Fruit fly (Drosophila melanogaster): Measurements from ENCODE around the gene CG32277.

Gene CG32277

DNA sequence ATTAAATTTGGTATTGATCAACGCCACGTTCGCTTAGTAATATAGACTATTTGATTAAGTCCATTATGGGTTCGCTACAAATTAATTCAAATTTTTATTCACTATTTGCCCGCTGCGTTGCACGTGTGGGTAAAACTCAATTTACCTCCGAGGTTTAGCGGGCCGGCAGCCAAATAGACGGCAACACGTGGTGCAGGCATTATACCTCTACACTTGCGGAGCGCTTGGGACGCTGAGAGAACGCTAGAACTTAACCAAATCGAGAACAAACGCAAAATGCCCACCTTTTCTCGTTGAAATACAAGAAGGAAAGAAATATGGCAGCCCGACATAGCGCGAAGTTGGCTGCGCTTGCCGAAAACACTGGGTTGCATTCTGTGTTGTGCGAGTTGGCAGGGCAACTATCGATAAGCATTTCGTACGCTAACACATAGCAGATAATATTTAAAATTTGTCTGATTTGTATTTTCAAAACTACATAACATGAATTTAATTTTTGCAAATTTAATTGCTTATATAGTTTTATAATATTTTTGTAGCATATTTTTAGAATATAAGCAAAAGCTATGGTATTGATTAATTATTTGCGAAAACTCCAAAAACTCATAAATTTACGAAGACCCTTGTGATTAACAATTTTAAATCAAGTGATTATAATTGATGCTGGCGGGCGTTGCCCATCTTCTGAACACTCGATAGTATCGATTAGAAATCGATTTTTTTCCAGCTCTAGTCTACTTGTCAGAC lies 17.6 kb upstream of the CG32277 start, which contains the start of the genes RpL28 and eIF1:
Gene RpL28, minus strand, starts transcription at position 318 of the 747 bp plus-strand sequence.
Gene eIF1, plus strand, starts transcription at position 699 of the 747 bp plus-strand sequence.
- TF ChIP-seq Clk (GFP tag; optimal IDR thresholded peaks at IDR 0.05) (peak; percentile 90), pad (GFP tag; optimal IDR thresholded peaks at IDR 0.05) (peak; percentile 87), CG1620 (GFP tag; optimal IDR thresholded peaks at IDR 0.05) (peak; percentile 98), CG7101 (tag; optimal IDR thresholded peaks at IDR 0.05) (peak; percentile 96), bab1 (GFP tag; optimal IDR thresholded peaks at IDR 0.05) (peak; percentile 70), CG12768 (GFP tag; optimal IDR thresholded peaks at IDR 0.05) (peak; percentile 94), cic (GFP tag; optimal IDR thresholded peaks at IDR 0.05) (peak; percentile 57), CG5204 (GFP tag; optimal IDR thresholded peaks at IDR 0.05) (no peak), ovo (GFP tag; optimal IDR thresholded peaks at IDR 0.05) (peak; percentile 96), kay (GFP tag; ENCODE audit: borderline replicate concordance) (no peak), Hr96 (GFP tag; optimal IDR thresholded peaks at IDR 0.05) (peak; percentile 97), Crg-1 (GFP tag; optimal IDR thresholded peaks at IDR 0.05) (peak; percentile 98), Mnt (GFP tag; optimal IDR thresholded peaks at IDR 0.05) (peak; percentile 96), CG33017 (tag; optimal IDR thresholded peaks at IDR 0.05) (peak; percentile 81), CG7045 (GFP tag; optimal IDR thresholded peaks at IDR 0.05) (peak; percentile 93), cnc (optimal IDR thresholded peaks at IDR 0.05) (no peak), toe (GFP tag; optimal IDR thresholded peaks at IDR 0.05) (no peak), tj (GFP tag; optimal IDR thresholded peaks at IDR 0.05) (peak; percentile 84), CG11617 (GFP tag; optimal IDR thresholded peaks at IDR 0.05) (peak; percentile 98), CG14711 (tag; optimal IDR thresholded peaks at IDR 0.05) (peak; percentile 79)

DNA sequence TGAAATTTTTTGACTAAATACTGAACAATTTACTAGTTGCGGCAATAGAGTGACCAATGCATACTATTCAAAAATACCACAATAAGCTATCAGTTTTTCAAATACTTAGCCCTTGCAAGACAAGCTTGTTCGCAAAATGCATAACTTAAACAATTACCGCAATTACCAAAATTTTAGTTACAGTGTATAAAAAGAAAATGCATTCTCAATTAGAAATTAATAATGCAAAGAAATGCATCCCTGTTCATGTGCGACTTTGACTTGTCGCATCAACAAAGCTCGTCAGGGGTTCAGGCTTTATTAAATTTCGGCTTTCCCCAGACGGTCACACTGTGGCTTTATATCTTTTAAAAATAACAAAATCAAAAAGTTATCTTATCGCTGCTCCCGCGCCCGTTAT lies 13.6 kb upstream of the CG32277 start, which contains the start of the genes hob and nSMase:
Gene hob, minus strand, starts transcription at position 62 of the 400 bp plus-strand sequence.
Gene nSMase, plus strand, starts transcription at position 298 of the 400 bp plus-strand sequence.
- no peak for TF ChIP-seq kay (GFP tag; ENCODE audit: borderline replicate concordance)
- TF ChIP-seq CG7045 (GFP tag; optimal IDR thresholded peaks at IDR 0.05), result no peak
- peak; percentile 64 for TF ChIP-seq bab1 (GFP tag; optimal IDR thresholded peaks at IDR 0.05)
- TF ChIP-seq Hr96 (GFP tag; optimal IDR thresholded peaks at IDR 0.05), result no peak
- no peak for TF ChIP-seq CG5204 (GFP tag; optimal IDR thresholded peaks at IDR 0.05)
- TF ChIP-seq Clk (GFP tag; optimal IDR thresholded peaks at IDR 0.05), result no peak
- TF ChIP-seq tj (GFP tag; optimal IDR thresholded peaks at IDR 0.05), result peak; percentile 8
- no peak for TF ChIP-seq cnc (optimal IDR thresholded peaks at IDR 0.05)
- peak; percentile 4 for TF ChIP-seq pad (GFP tag; optimal IDR thresholded peaks at IDR 0.05)
- TF ChIP-seq CG11617 (GFP tag; optimal IDR thresholded peaks at IDR 0.05), result peak; percentile 37
- peak; percentile 60 for TF ChIP-seq Mnt (GFP tag; optimal IDR thresholded peaks at IDR 0.05)
- peak; percentile 33 for TF ChIP-seq CG7101 (tag; optimal IDR thresholded peaks at IDR 0.05)
- peak; percentile 14 for TF ChIP-seq CG14711 (tag; optimal IDR thresholded peaks at IDR 0.05)
- TF ChIP-seq CG1620 (GFP tag; optimal IDR thresholded peaks at IDR 0.05), result peak; percentile 13
- peak; percentile 47 for TF ChIP-seq cic (GFP tag; optimal IDR thresholded peaks at IDR 0.05)

DNA sequence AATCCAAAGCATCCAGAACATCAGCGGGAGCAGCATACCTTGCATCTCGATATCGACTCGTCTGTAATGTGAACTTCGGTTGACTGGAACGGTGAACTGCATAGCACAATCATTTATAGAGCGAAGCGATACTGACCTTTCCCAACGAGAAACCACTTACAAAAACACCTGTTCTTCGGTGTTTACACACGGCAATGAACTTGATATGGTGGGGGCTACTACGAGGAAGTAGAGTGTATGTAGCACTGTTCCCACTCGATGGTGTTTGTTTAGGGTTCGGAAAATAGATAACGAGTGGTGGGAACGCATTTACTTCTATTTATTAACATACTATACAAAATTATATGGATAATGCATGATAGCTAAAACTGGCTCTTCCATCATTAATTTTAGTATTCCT lies 3.6 kb upstream of the CG32277 start, which contains the start of the genes CG32269 and CG32270:
Gene CG32269, minus strand, starts transcription at position 91 of the 400 bp plus-strand sequence.
Gene CG32270, minus strand, starts transcription at position 91 of the 400 bp plus-strand sequence.
- TF ChIP-seq CG7101 (tag; optimal IDR thresholded peaks at IDR 0.05) (peak; percentile 48), pad (GFP tag; optimal IDR thresholded peaks at IDR 0.05) (peak; percentile 12), CG11617 (GFP tag; optimal IDR thresholded peaks at IDR 0.05) (peak; percentile 18), CG7045 (GFP tag; optimal IDR thresholded peaks at IDR 0.05) (peak; percentile 52), Mnt (GFP tag; optimal IDR thresholded peaks at IDR 0.05) (peak; percentile 60), CG1620 (GFP tag; optimal IDR thresholded peaks at IDR 0.05) (peak; percentile 23), CG5204 (GFP tag; optimal IDR thresholded peaks at IDR 0.05) (no peak), cnc (optimal IDR thresholded peaks at IDR 0.05) (no peak), kay (GFP tag; ENCODE audit: borderline replicate concordance) (no peak), tj (GFP tag; optimal IDR thresholded peaks at IDR 0.05) (no peak), Hr96 (GFP tag; optimal IDR thresholded peaks at IDR 0.05) (peak; percentile 40), toe (GFP tag; optimal IDR thresholded peaks at IDR 0.05) (peak; percentile 46), CG12768 (GFP tag; optimal IDR thresholded peaks at IDR 0.05) (peak; percentile 73), cic (GFP tag; optimal IDR thresholded peaks at IDR 0.05) (peak; percentile 65), Crg-1 (GFP tag; optimal IDR thresholded peaks at IDR 0.05) (peak; percentile 51), Clk (GFP tag; optimal IDR thresholded peaks at IDR 0.05) (no peak), CG33017 (tag; optimal IDR thresholded peaks at IDR 0.05) (peak; percentile 2), bab1 (GFP tag; optimal IDR thresholded peaks at IDR 0.05) (no peak), ovo (GFP tag; optimal IDR thresholded peaks at IDR 0.05) (peak; percentile 24), CG14711 (tag; optimal IDR thresholded peaks at IDR 0.05) (no peak)

DNA sequence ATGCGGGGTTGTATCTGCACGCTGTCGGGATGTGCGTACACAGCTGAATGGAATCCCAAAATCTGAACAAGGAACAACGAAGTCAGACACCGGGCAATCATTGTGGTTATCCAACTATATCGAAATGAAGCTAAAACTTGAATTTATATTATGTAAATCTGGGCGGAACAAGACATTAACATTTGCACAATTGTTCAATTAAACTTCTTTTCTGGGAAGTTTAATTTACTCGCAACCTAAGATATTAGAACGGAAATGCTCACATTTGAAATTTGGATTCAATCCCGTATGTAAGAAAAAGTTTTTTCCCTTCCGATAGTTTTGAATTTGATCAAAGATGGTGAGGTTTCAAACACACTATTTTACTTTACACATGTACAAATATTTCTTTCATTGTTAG lies 1.0 kb upstream of the CG32277 start, which contains the start of gene CG33160:
Gene CG33160, minus strand, starts transcription at position 101 of the 400 bp plus-strand sequence.
- no peak for TF ChIP-seq CG7045 (GFP tag; optimal IDR thresholded peaks at IDR 0.05)
- no peak for TF ChIP-seq pad (GFP tag; optimal IDR thresholded peaks at IDR 0.05)
- TF ChIP-seq Mnt (GFP tag; optimal IDR thresholded peaks at IDR 0.05), result no peak
- no peak for TF ChIP-seq CG7101 (tag; optimal IDR thresholded peaks at IDR 0.05)
- TF ChIP-seq tj (GFP tag; optimal IDR thresholded peaks at IDR 0.05), result no peak
- no peak for TF ChIP-seq Hr96 (GFP tag; optimal IDR thresholded peaks at IDR 0.05)
- TF ChIP-seq CG14711 (tag; optimal IDR thresholded peaks at IDR 0.05), result no peak
- TF ChIP-seq CG1620 (GFP tag; optimal IDR thresholded peaks at IDR 0.05), result no peak
- no peak for TF ChIP-seq Clk (GFP tag; optimal IDR thresholded peaks at IDR 0.05)
- TF ChIP-seq toe (GFP tag; optimal IDR thresholded peaks at IDR 0.05), result no peak
- TF ChIP-seq kay (GFP tag; ENCODE audit: borderline replicate concordance), result no peak
- TF ChIP-seq CG33017 (tag; optimal IDR thresholded peaks at IDR 0.05), result no peak
- no peak for TF ChIP-seq CG5204 (GFP tag; optimal IDR thresholded peaks at IDR 0.05)
- no peak for TF ChIP-seq ovo (GFP tag; optimal IDR thresholded peaks at IDR 0.05)

DNA sequence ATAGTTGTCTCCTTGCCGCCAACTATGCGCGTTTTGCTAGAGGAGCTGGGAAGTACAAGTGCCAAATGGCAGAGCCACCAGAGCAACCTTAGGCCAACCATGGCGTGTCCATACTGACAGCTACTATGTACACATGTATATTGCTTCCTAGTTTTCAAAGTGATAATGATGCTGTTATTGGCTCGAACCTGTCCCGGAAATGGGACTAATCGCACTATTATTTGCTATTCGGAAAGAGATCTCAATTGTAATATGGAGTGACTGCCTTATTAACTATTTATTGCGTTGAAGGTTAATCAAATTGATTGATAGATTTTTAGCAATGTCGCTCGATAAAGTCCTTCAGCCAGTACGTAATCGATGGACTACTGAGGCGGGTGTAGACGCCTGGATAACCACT lies 901 bp downstream of the CG32277 start, which contains the start of gene CG33159:
Gene CG33159, minus strand, starts transcription at position 101 of the 400 bp plus-strand sequence.
- TF ChIP-seq ovo (GFP tag; optimal IDR thresholded peaks at IDR 0.05) (no peak), CG7045 (GFP tag; optimal IDR thresholded peaks at IDR 0.05) (no peak), CG33017 (tag; optimal IDR thresholded peaks at IDR 0.05) (no peak), CG1620 (GFP tag; optimal IDR thresholded peaks at IDR 0.05) (no peak), Crg-1 (GFP tag; optimal IDR thresholded peaks at IDR 0.05) (no peak), kay (GFP tag; ENCODE audit: borderline replicate concordance) (no peak), tj (GFP tag; optimal IDR thresholded peaks at IDR 0.05) (no peak), toe (GFP tag; optimal IDR thresholded peaks at IDR 0.05) (no peak), CG14711 (tag; optimal IDR thresholded peaks at IDR 0.05) (no peak), Mnt (GFP tag; optimal IDR thresholded peaks at IDR 0.05) (no peak)

Data from whole organism, adult.